Worm (Caenorhabditis elegans) whole organism, L1 larva: ENCODE measurements around the gene chil-14.

Experiments
- C16A3.4 ChIP-seq: fragments of 150-350 bp; optimal IDR thresholded peaks from 2 replicates; lab custom pipeline; 2014; ENCODE audit warnings: missing biosample characterization, missing genetic modification characterization
- aha-1 ChIP-seq: fragments of 150-350 bp; optimal IDR thresholded peaks from 2 replicates; lab custom pipeline; 2014; ENCODE audit warnings: missing biosample characterization, missing genetic modification characterization
- aly-2 ChIP-seq: fragments of 150-350 bp; optimal IDR thresholded peaks from 2 replicates; lab custom pipeline; 2014; ENCODE audit warnings: missing biosample characterization, missing genetic modification characterization
- blmp-1 ChIP-seq: fragments of 150-350 bp; optimal IDR thresholded peaks from 2 replicates; lab custom pipeline; 2014; ENCODE audit warnings: missing biosample characterization, missing genetic modification characterization
- ceh-63 ChIP-seq: fragments of 200-800 bp; sonication (Bioruptor generic); optimal IDR thresholded peaks from 2 replicates; lab custom pipeline; 2018; ENCODE audit warnings: mild to moderate bottlenecking, missing genetic modification characterization, missing compliant biosample characterization
- ceh-82 ChIP-seq, 3 experiments: fragments of 150-350 bp in 1 of 3; sonication (generic microtip) in 2 of 3; optimal IDR thresholded peaks; 2 replicates each; lab custom pipeline; 2014 to 2017; ENCODE audit warnings: missing biosample characterization in 3 of 3, missing genetic modification characterization in 3 of 3
- ceh-88 ChIP-seq: fragments of 200-800 bp; sonication (Bioruptor generic); IDR thresholded peaks from 2 replicates; pipeline ENCODE4 v1.3.6; 2022; ENCODE audit warnings: missing genetic modification characterization, missing compliant biosample characterization
- dpl-1 ChIP-seq, 3 experiments: fragments of 150-350 bp in 2 of 3; sonication (generic microtip) in 1 of 3; optimal IDR thresholded peaks; 2 replicates each; lab custom pipeline; 2014 to 2017; ENCODE audit warnings: missing biosample characterization in 3 of 3, missing genetic modification characterization in 3 of 3, missing genetic modification reagents in 3 of 3
- efl-3 ChIP-seq: fragments of 200-800 bp; sonication (Bioruptor generic); optimal IDR thresholded peaks from 2 replicates; lab custom pipeline; 2018; ENCODE audit warnings: mild to moderate bottlenecking, missing genetic modification characterization, missing compliant biosample characterization
- egl-13 ChIP-seq: sonication (generic microtip); optimal IDR thresholded peaks from 2 replicates; lab custom pipeline; 2016; ENCODE audit warnings: missing genotype, missing genetic modification reagents, missing genetic modification characterization, missing compliant biosample characterization
- fkh-8 ChIP-seq: sonication (generic microtip); optimal IDR thresholded peaks from 2 replicates; lab custom pipeline; 2016; ENCODE audit warnings: mild to moderate bottlenecking, missing genetic modification characterization, missing compliant biosample characterization
- grh-1 ChIP-seq: fragments of 200-800 bp; sonication (Bioruptor generic); IDR thresholded peaks from 2 replicates; pipeline ENCODE4 v1.3.6; 2022; ENCODE audit warnings: missing genetic modification reagents, missing genetic modification characterization, missing compliant biosample characterization
- irx-1 ChIP-seq: sonication (generic microtip); optimal IDR thresholded peaks from 2 replicates; lab custom pipeline; 2016; ENCODE audit warnings: missing genetic modification characterization, missing compliant biosample characterization
- jun-1 ChIP-seq: fragments of 150-350 bp; optimal IDR thresholded peaks from 2 replicates; lab custom pipeline; 2014; ENCODE audit warnings: missing biosample characterization, missing genetic modification reagents, missing genetic modification characterization
- lin-13 ChIP-seq: fragments of 150-350 bp; optimal IDR thresholded peaks from 2 replicates; lab custom pipeline; 2014; ENCODE audit warnings: missing biosample characterization, missing genetic modification reagents, missing genetic modification characterization
- lin-15B ChIP-seq: fragments of 150-350 bp; sonication (generic microtip); optimal IDR thresholded peaks from 3 replicates; lab custom pipeline; 2014; ENCODE audit warnings: missing biosample characterization, missing genetic modification characterization
- lin-39 ChIP-seq: fragments of 150-350 bp; optimal IDR thresholded peaks from 2 replicates; lab custom pipeline; 2014; ENCODE audit warnings: missing biosample characterization, missing genetic modification reagents, missing genetic modification characterization
- lir-3 ChIP-seq: sonication (generic microtip); optimal IDR thresholded peaks from 2 replicates; lab custom pipeline; 2016; ENCODE audit warnings: mild to moderate bottlenecking, missing genetic modification characterization, moderate library complexity, missing compliant biosample characterization; ENCODE audit not compliant: poor library complexity
- lsy-2 ChIP-seq, 2 experiments: fragments of 150-350 bp; optimal IDR thresholded peaks; 2 replicates each; lab custom pipeline; 2014; ENCODE audit warnings: missing biosample characterization in 2 of 2, missing genetic modification characterization in 2 of 2
- mdl-1 ChIP-seq, 2 experiments: fragments of 150-350 bp; optimal IDR thresholded peaks; 2 replicates each; lab custom pipeline; 2014 to 2017; ENCODE audit warnings: missing biosample characterization in 2 of 2, missing genetic modification characterization in 2 of 2, inconsistent platforms in 1 of 2
- mef-2 ChIP-seq: fragments of 150-350 bp; optimal IDR thresholded peaks from 2 replicates; lab custom pipeline; 2014; ENCODE audit warnings: missing biosample characterization, missing genetic modification characterization
- mep-1 ChIP-seq: fragments of 150-350 bp; optimal IDR thresholded peaks from 2 replicates; lab custom pipeline; 2014; ENCODE audit warnings: missing biosample characterization, missing genetic modification characterization
- nhr-11 ChIP-seq: fragments of 150-350 bp; optimal IDR thresholded peaks from 2 replicates; lab custom pipeline; 2014; ENCODE audit warnings: missing biosample characterization, missing genetic modification characterization
- nhr-19 ChIP-seq: fragments of 200-800 bp; sonication (Bioruptor generic); conservative IDR thresholded peaks from 2 replicates; pipeline ENCODE4 v1.3.6; 2022; ENCODE audit warnings: missing genetic modification characterization, missing compliant biosample characterization
- nhr-237 ChIP-seq: fragments of 150-350 bp; optimal IDR thresholded peaks from 2 replicates; lab custom pipeline; 2014; ENCODE audit warnings: missing biosample characterization, missing genetic modification characterization
- nhr-28 ChIP-seq: fragments of 150-350 bp; optimal IDR thresholded peaks from 2 replicates; lab custom pipeline; 2014; ENCODE audit warnings: missing biosample characterization, missing genetic modification characterization
- nhr-71 ChIP-seq: sonication (generic microtip); optimal IDR thresholded peaks from 2 replicates; lab custom pipeline; 2016; ENCODE audit warnings: mild to moderate bottlenecking, missing genetic modification characterization, moderate library complexity, missing compliant biosample characterization
- nhr-85 ChIP-seq: sonication (generic microtip); peaks from one replicate; lab custom pipeline; 2016; ENCODE audit warnings: missing genetic modification characterization, inconsistent platforms, missing compliant biosample characterization
- nhr-90 ChIP-seq: sonication (generic microtip); optimal IDR thresholded peaks from 2 replicates; lab custom pipeline; 2016; ENCODE audit warnings: mild to moderate bottlenecking, missing genetic modification characterization, missing compliant biosample characterization; ENCODE audit not compliant: poor library complexity
- pax-3 ChIP-seq: fragments of 200-800 bp; sonication (Bioruptor generic); optimal IDR thresholded peaks from 2 replicates; lab custom pipeline; 2018; ENCODE audit warnings: mild to moderate bottlenecking, missing genetic modification characterization, moderate library complexity, missing compliant biosample characterization
- pqm-1 ChIP-seq: sonication (generic microtip); optimal IDR thresholded peaks from 3 replicates; lab custom pipeline; 2017; ENCODE audit warnings: missing biosample characterization, missing genetic modification characterization
- rnt-1 ChIP-seq: sonication (generic microtip); optimal IDR thresholded peaks from 2 replicates; lab custom pipeline; 2016; ENCODE audit warnings: mild to moderate bottlenecking, missing genetic modification characterization, moderate library complexity, missing compliant biosample characterization
- skn-1 ChIP-seq: fragments of 150-350 bp; optimal IDR thresholded peaks from 2 replicates; lab custom pipeline; 2014; ENCODE audit warnings: missing biosample characterization, missing genetic modification characterization
- unc-30 ChIP-seq: sonication (generic microtip); optimal IDR thresholded peaks from 2 replicates; lab custom pipeline; 2017; ENCODE audit warnings: missing biosample characterization, missing genetic modification characterization
- unc-86 ChIP-seq: sonication (generic microtip); optimal IDR thresholded peaks from 2 replicates; lab custom pipeline; 2016; ENCODE audit warnings: missing genetic modification characterization, missing compliant biosample characterization
- vab-15 ChIP-seq: sonication (generic microtip); optimal IDR thresholded peaks from 2 replicates; lab custom pipeline; 2017; ENCODE audit warnings: missing genotype, mild to moderate bottlenecking, missing genetic modification characterization, missing compliant biosample characterization
- zag-1 ChIP-seq: fragments of 150-350 bp; optimal IDR thresholded peaks from 2 replicates; lab custom pipeline; 2014; ENCODE audit warnings: missing biosample characterization, missing genetic modification characterization
- zip-4 ChIP-seq: fragments of 200-800 bp; sonication (Bioruptor generic); optimal IDR thresholded peaks from 2 replicates; lab custom pipeline; 2018; ENCODE audit warnings: mild to moderate bottlenecking, missing genetic modification characterization, moderate library complexity, missing compliant biosample characterization
- ztf-4 ChIP-seq: fragments of 150-350 bp; optimal IDR thresholded peaks from 2 replicates; lab custom pipeline; 2014; ENCODE audit warnings: missing biosample characterization, missing genetic modification characterization

chil-14 gene

DNA sequence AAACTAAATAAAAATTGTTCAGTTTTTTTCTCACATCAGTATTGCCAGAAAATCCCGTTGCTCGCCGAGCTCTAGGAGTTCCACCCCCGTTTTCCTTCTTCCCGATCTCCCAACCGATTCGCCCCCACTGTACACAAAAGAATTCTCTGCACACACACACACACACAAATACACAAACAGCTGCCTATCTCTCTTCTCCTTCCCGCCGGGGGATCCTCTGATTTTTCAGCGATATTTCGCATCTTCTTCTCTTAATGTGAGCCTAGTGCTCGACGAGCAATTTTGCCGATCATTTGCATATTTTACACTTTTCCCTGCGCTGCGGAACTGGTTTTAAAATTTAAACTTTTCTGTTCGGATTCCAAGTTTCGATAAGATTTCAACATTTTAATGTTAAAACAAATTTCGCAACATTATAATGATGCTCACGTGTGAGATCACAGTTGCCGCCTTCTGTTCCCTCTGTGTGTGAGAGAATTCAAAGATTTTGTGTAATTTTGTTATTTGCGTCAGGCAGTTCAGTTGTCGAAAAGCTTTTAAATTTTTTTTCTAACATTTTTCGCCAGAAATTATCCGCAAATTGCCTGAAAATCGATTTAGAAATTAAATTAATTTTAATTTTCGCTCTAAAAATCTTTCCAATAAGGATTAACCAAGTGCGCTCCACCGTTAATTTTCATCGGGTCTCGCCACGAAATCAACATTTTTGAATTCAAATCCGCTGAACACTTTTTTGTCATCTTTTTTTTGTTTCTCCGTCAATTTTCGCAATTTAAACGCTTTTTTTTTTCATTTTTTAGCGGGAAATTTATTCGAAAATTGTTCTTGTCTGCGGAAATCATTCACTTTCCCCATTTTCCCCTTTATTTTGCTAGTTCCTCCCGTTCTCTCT is 16.5 kb downstream of the chil-14 start (continued):
- TF ChIP-seq lsy-2 (tag; optimal IDR thresholded peaks at IDR 0.05; lab: Kevin White, UChicago) (peak; percentile 80 to 90), irx-1 (tag; lab: Kevin White, UChicago) (peak; percentile 30), efl-3 (no peak), skn-1 (tag; lab: Kevin White, UChicago) (peak; percentile 85), lin-39 (tag; lab: Kevin White, UChicago) (peak; percentile 12), mdl-1 (tag; optimal IDR thresholded peaks at IDR 0.05; lab: Kevin White, UChicago) (peak in 1 of 2 experiments; percentile 36), pqm-1 (tag; lab: Kevin White, UChicago) (no peak), nhr-71 (tag; lab: Kevin White, UChicago) (peak; percentile 80), lin-15B (tag; lab: Kevin White, UChicago) (peak; percentile 86), mef-2 (tag; lab: Kevin White, UChicago) (no peak), vab-15 (no peak), unc-86 (tag; lab: Kevin White, UChicago) (peak; percentile 57), ceh-88 (GFP tag; lab: Robert Waterston, UW) (peak; percentile 43; the same call in 1 of the 2 replicates), C16A3.4 (tag; lab: Kevin White, UChicago) (peak; percentile 72), pax-3 (no peak), blmp-1 (peak; percentile 61), grh-1 (GFP tag; lab: Robert Waterston, UW) (no peak), nhr-19 (GFP tag; lab: Robert Waterston, UW) (peak; percentile 60), nhr-85 (peak; percentile 83), nhr-90 (tag; lab: Kevin White, UChicago) (peak; percentile 42), egl-13 (tag; lab: Kevin White, UChicago) (peak; percentile 42), ztf-4 (tag; lab: Kevin White, UChicago) (no peak), unc-30 (tag; lab: Kevin White, UChicago) (peak; percentile 50), jun-1 (peak; percentile 46), dpl-1 (GFP tag; optimal IDR thresholded peaks at IDR 0.05; lab: Kevin White, UChicago) (peak; percentile 89 to 94 (median 91)), mep-1 (tag; lab: Kevin White, UChicago) (peak; percentile 86), aha-1 (tag; lab: Kevin White, UChicago) (no peak), nhr-237 (tag; lab: Kevin White, UChicago) (no peak), rnt-1 (tag; lab: Kevin White, UChicago) (peak; percentile 41), lin-13 (peak; percentile 84), fkh-8 (tag; lab: Kevin White, UChicago) (peak; percentile 82), nhr-28 (tag; lab: Kevin White, UChicago) (no peak), zag-1 (tag; lab: Kevin White, UChicago) (peak; percentile 22), lir-3 (no peak)

DNA sequence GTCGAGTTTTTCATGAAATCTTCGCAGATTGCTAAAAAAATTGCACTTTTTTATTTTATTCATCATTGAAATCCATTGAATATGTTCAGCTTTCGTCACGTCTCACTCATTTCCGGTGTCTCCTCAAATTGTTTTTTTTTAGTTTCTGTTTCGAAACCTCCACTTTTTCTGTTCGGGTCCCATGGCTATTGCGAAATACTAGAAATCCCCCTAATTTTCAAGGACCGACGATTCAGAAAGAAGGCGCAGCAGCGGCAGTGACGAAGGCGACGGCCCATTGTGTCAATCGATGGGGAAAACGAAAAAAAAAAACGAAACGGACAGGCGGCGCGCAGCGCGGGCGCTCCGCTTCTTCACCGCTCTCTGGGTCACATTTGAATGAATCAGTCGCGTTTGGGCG is 17.1 kb downstream of the chil-14 start:
- no peak for TF ChIP-seq pqm-1 (tag; lab: Kevin White, UChicago)
- no peak for TF ChIP-seq rnt-1 (tag; lab: Kevin White, UChicago)
- no peak for TF ChIP-seq vab-15
- no peak for TF ChIP-seq aly-2 (tag; lab: Kevin White, UChicago)
- no peak for TF ChIP-seq ceh-63 (GFP tag; lab: Kevin White, UChicago)
- TF ChIP-seq zip-4 (GFP tag; lab: Kevin White, UChicago): peak; percentile 58
- TF ChIP-seq nhr-237 (tag; lab: Kevin White, UChicago): no peak
- no peak for TF ChIP-seq jun-1
- TF ChIP-seq ceh-82 (tag; optimal IDR thresholded peaks at IDR 0.05; lab: Kevin White, UChicago): no peak
- TF ChIP-seq lsy-2 (tag; optimal IDR thresholded peaks at IDR 0.05; lab: Kevin White, UChicago): no peak
- peak; percentile 10 for TF ChIP-seq skn-1 (tag; lab: Kevin White, UChicago)
- no peak for TF ChIP-seq nhr-11 (tag; lab: Kevin White, UChicago)
